Worm (Caenorhabditis elegans) whole organism, mixed stage, embryonic: ENCODE data around the gene F40G9.8.

Experiments
- M03D4.4 ChIP-seq: sonication (generic microtip); optimal IDR thresholded peaks from 2 replicates; lab custom pipeline; 2017; ENCODE audit warnings: mild to moderate bottlenecking, missing genetic modification characterization, missing compliant biosample characterization
- bed-3 ChIP-seq: fragments of 200-800 bp; sonication (Bioruptor generic); optimal IDR thresholded peaks from 3 replicates; lab custom pipeline; 2018; ENCODE audit warnings: mild to moderate bottlenecking, missing genetic modification characterization, moderate library complexity, missing compliant biosample characterization
- blmp-1 ChIP-seq: fragments of 150-350 bp; optimal IDR thresholded peaks from 2 replicates; lab custom pipeline; 2014; ENCODE audit warnings: missing biosample characterization, missing genetic modification characterization
- ceh-39 ChIP-seq: fragments of 150-350 bp; optimal IDR thresholded peaks from 2 replicates; lab custom pipeline; 2014; ENCODE audit warnings: missing biosample characterization, missing genetic modification characterization
- ceh-83 ChIP-seq: fragments of 200-800 bp; sonication (Bioruptor generic); optimal IDR thresholded peaks from 2 replicates; lab custom pipeline; 2018; ENCODE audit warnings: mild to moderate bottlenecking, missing genetic modification characterization, missing compliant biosample characterization
- ces-1 ChIP-seq: fragments of 150-350 bp; optimal IDR thresholded peaks from 2 replicates; lab custom pipeline; 2014; ENCODE audit warnings: missing biosample characterization, missing genetic modification reagents, missing genetic modification characterization
- elt-1 ChIP-seq: sonication (generic microtip); optimal IDR thresholded peaks from 2 replicates; lab custom pipeline; 2017; ENCODE audit warnings: missing genetic modification characterization, mild to moderate bottlenecking, missing compliant biosample characterization, antibody characterized with exemption, moderate library complexity, borderline replicate concordance; ENCODE audit not compliant: insufficient read depth
- elt-3 ChIP-seq: fragments of 150-350 bp; optimal IDR thresholded peaks from 2 replicates; lab custom pipeline; 2014; ENCODE audit warnings: missing biosample characterization, missing genetic modification characterization
- flh-1 ChIP-seq: fragments of 200-800 bp; sonication (Bioruptor generic); optimal IDR thresholded peaks from 2 replicates; lab custom pipeline; 2018; ENCODE audit warnings: mild to moderate bottlenecking, missing genetic modification characterization, moderate library complexity, missing compliant biosample characterization
- ham-2 ChIP-seq: fragments of 200-800 bp; sonication (Bioruptor generic); optimal IDR thresholded peaks from 2 replicates; lab custom pipeline; 2018; ENCODE audit warnings: mild to moderate bottlenecking, missing genetic modification characterization, missing compliant biosample characterization
- lin-13 ChIP-seq: fragments of 150-350 bp; optimal IDR thresholded peaks from 2 replicates; lab custom pipeline; 2014; ENCODE audit warnings: missing biosample characterization, missing genetic modification characterization
- lin-32 ChIP-seq: fragments of 200-800 bp; sonication (Bioruptor generic); optimal IDR thresholded peaks from 2 replicates; lab custom pipeline; 2018; ENCODE audit warnings: mild to moderate bottlenecking, missing genetic modification characterization, missing compliant biosample characterization
- lsy-2 ChIP-seq: fragments of 150-350 bp; optimal IDR thresholded peaks from 2 replicates; lab custom pipeline; 2014; ENCODE audit warnings: missing biosample characterization, missing genetic modification characterization
- mab-5 ChIP-seq: fragments of 150-350 bp; optimal IDR thresholded peaks from 2 replicates; lab custom pipeline; 2014; ENCODE audit warnings: missing biosample characterization, missing genetic modification characterization
- mep-1 ChIP-seq: fragments of 150-350 bp; optimal IDR thresholded peaks from 2 replicates; lab custom pipeline; 2017; ENCODE audit warnings: missing biosample characterization, missing genetic modification reagents, missing genetic modification characterization, inconsistent platforms
- mls-2 ChIP-seq: sonication (generic microtip); optimal IDR thresholded peaks from 2 replicates; lab custom pipeline; 2016; ENCODE audit warnings: mild to moderate bottlenecking, missing genetic modification characterization, moderate library complexity, missing compliant biosample characterization
- nhr-12 ChIP-seq: fragments of 150-350 bp; optimal IDR thresholded peaks from 2 replicates; lab custom pipeline; 2014; ENCODE audit warnings: missing biosample characterization, missing genetic modification characterization
- nhr-2 ChIP-seq: fragments of 150-350 bp; optimal IDR thresholded peaks from 2 replicates; lab custom pipeline; 2014; ENCODE audit warnings: missing biosample characterization, missing genetic modification characterization
- nhr-237 ChIP-seq: fragments of 150-350 bp; optimal IDR thresholded peaks from 2 replicates; lab custom pipeline; 2014; ENCODE audit warnings: missing biosample characterization, missing genetic modification characterization
- nhr-28 ChIP-seq: fragments of 150-350 bp; optimal IDR thresholded peaks from 2 replicates; lab custom pipeline; 2014; ENCODE audit warnings: missing biosample characterization, missing genetic modification characterization
- nhr-76 ChIP-seq: sonication (generic microtip); optimal IDR thresholded peaks from 2 replicates; lab custom pipeline; 2017; ENCODE audit warnings: missing biosample characterization, missing genetic modification characterization
- pha-4 ChIP-seq: fragments of 150-350 bp; optimal IDR thresholded peaks from 2 replicates; lab custom pipeline; 2018; ENCODE audit warnings: missing biosample characterization, missing genetic modification reagents, missing genetic modification characterization
- sem-2 ChIP-seq: fragments of 200-800 bp; sonication (Bioruptor generic); optimal IDR thresholded peaks from 2 replicates; lab custom pipeline; 2018; ENCODE audit warnings: mild to moderate bottlenecking, missing genetic modification characterization, missing compliant biosample characterization
- snpc-4 ChIP-seq: fragments of 150-350 bp; optimal IDR thresholded peaks from 2 replicates; lab custom pipeline; 2014; ENCODE audit warnings: missing biosample characterization, missing genetic modification characterization
- sptf-1 ChIP-seq: sonication (generic microtip); optimal IDR thresholded peaks from 2 replicates; lab custom pipeline; 2017; ENCODE audit warnings: mild to moderate bottlenecking, missing genetic modification characterization, moderate library complexity, missing compliant biosample characterization
- tbx-8 ChIP-seq: fragments of 200-800 bp; sonication (Bioruptor generic); optimal IDR thresholded peaks from 2 replicates; lab custom pipeline; 2018; ENCODE audit warnings: mild to moderate bottlenecking, missing genetic modification characterization, moderate library complexity, missing compliant biosample characterization
- unc-120 ChIP-seq: sonication (generic microtip); optimal IDR thresholded peaks from 2 replicates; lab custom pipeline; 2017; ENCODE audit warnings: missing genetic modification characterization, missing compliant biosample characterization; ENCODE audit not compliant: poor library complexity, severe bottlenecking
- unc-39 ChIP-seq: fragments of 150-350 bp; optimal IDR thresholded peaks from 2 replicates; lab custom pipeline; 2014; ENCODE audit warnings: missing biosample characterization, missing genetic modification characterization
- unc-62 ChIP-seq: fragments of 150-350 bp; optimal IDR thresholded peaks from 2 replicates; lab custom pipeline; 2014; ENCODE audit warnings: missing biosample characterization, missing genetic modification reagents, missing genetic modification characterization
- zip-8 ChIP-seq: fragments of 150-350 bp; optimal IDR thresholded peaks from 2 replicates; lab custom pipeline; 2014; ENCODE audit warnings: missing biosample characterization, missing genetic modification characterization

F40G9.8 gene

ce11 chrIII:203953-204352 lies 39.3 kb upstream of the F40G9.8 start:
- TF ChIP-seq elt-1: no peak
- no peak for TF ChIP-seq sem-2 (GFP tag; lab: Kevin White, UChicago)
- TF ChIP-seq mab-5 (tag; lab: Kevin White, UChicago): no peak
- no peak for TF ChIP-seq unc-120 (tag; lab: Kevin White, UChicago)
- no peak for TF ChIP-seq ceh-83 (GFP tag; lab: Kevin White, UChicago)
- no peak for TF ChIP-seq zip-8 (tag; lab: Kevin White, UChicago)
- TF ChIP-seq elt-3 (tag; lab: Kevin White, UChicago): no peak
- TF ChIP-seq nhr-2 (tag; lab: Kevin White, UChicago): no peak
- TF ChIP-seq mls-2 (tag; lab: Kevin White, UChicago): no peak
- no peak for TF ChIP-seq nhr-12 (tag; lab: Kevin White, UChicago)
- no peak for TF ChIP-seq ceh-39
- TF ChIP-seq blmp-1 (tag; lab: Kevin White, UChicago): no peak
- no peak for TF ChIP-seq snpc-4 (tag; lab: Kevin White, UChicago)
- TF ChIP-seq ham-2 (GFP tag; lab: Kevin White, UChicago): no peak
- TF ChIP-seq bed-3 (GFP tag; lab: Kevin White, UChicago): no peak

ce11 chrIII:194160-194559 lies 29.5 kb upstream of the F40G9.8 start, which contains the start of gene F40G9.17:
Gene F40G9.17, plus strand, starts transcription at chrIII:194460.
- TF ChIP-seq zip-8 (tag; lab: Kevin White, UChicago): no peak
- no peak for TF ChIP-seq pha-4 (tag; lab: Kevin White, UChicago)
- TF ChIP-seq nhr-28 (tag; lab: Kevin White, UChicago): no peak
- TF ChIP-seq bed-3 (GFP tag; lab: Kevin White, UChicago): no peak
- no peak for TF ChIP-seq elt-1
- TF ChIP-seq nhr-12 (tag; lab: Kevin White, UChicago): no peak
- TF ChIP-seq blmp-1 (tag; lab: Kevin White, UChicago): no peak
- no peak for TF ChIP-seq mls-2 (tag; lab: Kevin White, UChicago)
- TF ChIP-seq unc-62 (GFP tag; lab: Kevin White, UChicago): no peak
- TF ChIP-seq elt-3 (tag; lab: Kevin White, UChicago): no peak
- TF ChIP-seq nhr-237: no peak
- no peak for TF ChIP-seq M03D4.4 (tag; lab: Kevin White, UChicago)
- TF ChIP-seq nhr-76 (tag; lab: Kevin White, UChicago): no peak
- no peak for TF ChIP-seq lsy-2 (tag; lab: Kevin White, UChicago)
- TF ChIP-seq mep-1 (tag; lab: Kevin White, UChicago): no peak
- no peak for TF ChIP-seq mab-5 (tag; lab: Kevin White, UChicago)
- TF ChIP-seq snpc-4 (tag; lab: Kevin White, UChicago): no peak

ce11 chrIII:191803-192202 lies 27.1 kb upstream of the F40G9.8 start, which contains the start of gene sec-20:
Gene sec-20, plus strand, starts transcription at chrIII:192103.
- TF ChIP-seq lsy-2 (tag; lab: Kevin White, UChicago) (no peak), unc-62 (GFP tag; lab: Kevin White, UChicago) (no peak), lin-13 (tag; lab: Kevin White, UChicago) (no peak), M03D4.4 (tag; lab: Kevin White, UChicago) (no peak), ces-1 (no peak), ceh-83 (GFP tag; lab: Kevin White, UChicago) (no peak), tbx-8 (no peak), lin-32 (no peak), zip-8 (tag; lab: Kevin White, UChicago) (no peak), ceh-39 (no peak), mab-5 (tag; lab: Kevin White, UChicago) (no peak), nhr-12 (tag; lab: Kevin White, UChicago) (no peak), nhr-2 (tag; lab: Kevin White, UChicago) (no peak), ham-2 (GFP tag; lab: Kevin White, UChicago) (no peak), flh-1 (GFP tag; lab: Kevin White, UChicago) (no peak), unc-120 (tag; lab: Kevin White, UChicago) (no peak), pha-4 (tag; lab: Kevin White, UChicago) (no peak), nhr-28 (tag; lab: Kevin White, UChicago) (no peak), sptf-1 (no peak), elt-3 (tag; lab: Kevin White, UChicago) (no peak)

- no peak for TF ChIP-seq ham-2 (GFP tag; lab: Kevin White, UChicago)
- TF ChIP-seq mab-5 (tag; lab: Kevin White, UChicago): no peak
- no peak for TF ChIP-seq pha-4 (tag; lab: Kevin White, UChicago)
- no peak for TF ChIP-seq M03D4.4 (tag; lab: Kevin White, UChicago)
- no peak for TF ChIP-seq ceh-39
- no peak for TF ChIP-seq unc-39
- no peak for TF ChIP-seq elt-1
- no peak for TF ChIP-seq mls-2 (tag; lab: Kevin White, UChicago)
These were observed 26.0 kb upstream of the F40G9.8 start, which contains the start of gene cox-17 for ce11 chrIII:190686-191085. Gene cox-17, plus strand, starts transcription at chrIII:190986.
